Worm (Caenorhabditis elegans): ENCODE data around the gene clec-261.
"Not testable (repeated sequence)": the region's sequence is repeated elsewhere in the genome, so short reads cannot be mapped to it uniquely, and the experiment has no call there.

The clec-261 gene

ce11 chrV:20325417-20325816 is 31.1 kb upstream of the clec-261 start, which contains the start of gene Y38H6A.1:
TSS of gene Y38H6A.1 (plus strand) at chrV:20325717.
- TF ChIP-seq ztf-1 (GFP tag; conservative IDR thresholded peaks at IDR 0.05): no peak
- no peak for TF ChIP-seq nhr-25 (tag; optimal IDR thresholded peaks at IDR 0.05)
- no peak for TF ChIP-seq ztf-11 (tag; optimal IDR thresholded peaks at IDR 0.05)
- TF ChIP-seq C34F6.9 (tag; optimal IDR thresholded peaks at IDR 0.05): no peak
- TF ChIP-seq skn-1 (tag; optimal IDR thresholded peaks at IDR 0.05): no peak
- TF ChIP-seq nhr-129 (tag; optimal IDR thresholded peaks at IDR 0.05): no peak
- TF ChIP-seq nhr-237 (tag; optimal IDR thresholded peaks at IDR 0.05): no peak
- no peak for TF ChIP-seq snpc-4 (tag; optimal IDR thresholded peaks at IDR 0.05)
- no peak for TF ChIP-seq crh-2 (tag; optimal IDR thresholded peaks at IDR 0.05)
- no peak for TF ChIP-seq ceh-16 (tag; optimal IDR thresholded peaks at IDR 0.05)
- no peak for TF ChIP-seq F13H6.1 (tag; optimal IDR thresholded peaks at IDR 0.05)
- TF ChIP-seq dmd-4 (tag; optimal IDR thresholded peaks at IDR 0.05): no peak

DNA sequence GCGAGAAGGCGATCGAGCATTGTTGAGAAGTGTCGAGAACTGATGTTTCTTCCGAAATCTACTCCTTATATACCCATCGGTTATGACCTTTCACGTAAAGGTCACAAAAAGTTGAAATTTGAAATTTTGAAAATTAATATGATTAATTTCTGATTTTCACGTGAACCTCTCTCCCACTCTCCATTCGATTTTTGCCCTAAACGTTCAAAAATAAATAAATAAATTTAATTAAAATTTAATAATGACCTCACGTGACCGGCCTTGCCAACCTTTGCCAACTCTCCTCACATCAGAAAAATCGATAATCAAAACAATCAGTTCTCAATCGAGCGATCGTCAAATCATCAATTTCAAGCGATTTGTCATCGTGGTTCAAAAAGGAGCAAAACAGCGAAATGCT is 23.2 kb upstream of the clec-261 start, which contains the start of gene Y113G7C.1:
Y113G7C.1 (plus strand) TSS at position 301 of the 400 bp plus-strand sequence.
- TF ChIP-seq nhr-21 (tag; optimal IDR thresholded peaks at IDR 0.05) (no peak), unc-62 (GFP tag; optimal IDR thresholded peaks at IDR 0.05) (no peak), peb-1 (tag; optimal IDR thresholded peaks at IDR 0.05) (no peak), nhr-6 (tag; optimal IDR thresholded peaks at IDR 0.05) (no peak), alr-1 (tag; optimal IDR thresholded peaks at IDR 0.05) (no peak), crh-2 (tag; optimal IDR thresholded peaks at IDR 0.05) (no peak), sma-9 (GFP tag; optimal IDR thresholded peaks at IDR 0.05) (no peak), sma-9 (tag; optimal IDR thresholded peaks at IDR 0.05) (no peak), zag-1 (tag; optimal IDR thresholded peaks at IDR 0.05) (no peak), lsy-2 (tag; optimal IDR thresholded peaks at IDR 0.05) (no peak), R02D3.7 (tag; optimal IDR thresholded peaks at IDR 0.05) (no peak), nhr-77 (tag; optimal IDR thresholded peaks at IDR 0.05) (no peak), ztf-4 (tag; optimal IDR thresholded peaks at IDR 0.05) (no peak), unc-39 (tag; optimal IDR thresholded peaks at IDR 0.05) (no peak), ama-1 (optimal IDR thresholded peaks at IDR 0.05) (no peak)

DNA sequence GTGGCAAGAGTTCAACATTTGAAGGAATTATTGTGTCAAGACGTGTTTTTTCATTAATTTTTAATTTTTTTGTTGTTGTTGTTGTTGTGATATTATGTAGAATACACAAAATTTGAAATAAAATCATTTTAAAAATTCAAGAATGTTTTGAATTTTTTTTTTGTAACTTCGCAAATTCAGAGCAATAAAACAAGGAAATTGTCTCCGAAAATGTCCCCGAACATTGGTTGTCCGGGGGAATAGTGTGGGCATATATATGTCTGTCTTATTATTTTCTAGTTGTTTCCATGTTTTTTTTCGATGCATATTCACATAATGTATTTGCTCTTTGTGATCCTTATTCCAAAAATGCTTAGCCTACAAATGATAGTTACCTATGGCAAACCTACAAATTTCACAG is 17.2 kb upstream of the clec-261 start, which contains the start of gene clec-262:
clec-262 (plus strand) TSS at position 301 of the 400 bp plus-strand sequence.
- TF ChIP-seq ztf-1 (GFP tag; conservative IDR thresholded peaks at IDR 0.05): no peak

DNA sequence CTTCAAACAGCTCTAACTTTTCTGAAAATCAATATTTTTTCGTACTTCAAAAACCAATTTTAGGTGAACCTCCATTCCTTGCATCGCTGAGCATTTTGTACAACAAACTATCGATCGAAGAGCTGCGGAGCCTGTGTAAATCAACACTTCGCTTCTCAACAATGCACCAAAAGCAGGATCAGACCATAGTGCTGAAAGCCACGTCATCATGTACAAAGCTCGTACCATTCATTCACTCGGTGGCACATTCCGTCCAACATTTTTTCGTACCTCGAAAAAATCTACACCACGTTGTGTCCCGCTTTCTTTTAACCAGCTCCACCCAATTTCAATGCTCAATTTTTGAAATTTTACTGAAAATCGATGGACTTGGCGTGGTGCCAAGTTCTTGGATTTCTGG is 16.3 kb upstream of the clec-261 start, which contains the start of gene ZC15.10:
ZC15.10 (plus strand) TSS at position 162 of the 400 bp plus-strand sequence.
- no peak for TF ChIP-seq mbf-1 (tag; optimal IDR thresholded peaks at IDR 0.05)
- TF ChIP-seq unc-62 (GFP tag; optimal IDR thresholded peaks at IDR 0.05): no peak

DNA sequence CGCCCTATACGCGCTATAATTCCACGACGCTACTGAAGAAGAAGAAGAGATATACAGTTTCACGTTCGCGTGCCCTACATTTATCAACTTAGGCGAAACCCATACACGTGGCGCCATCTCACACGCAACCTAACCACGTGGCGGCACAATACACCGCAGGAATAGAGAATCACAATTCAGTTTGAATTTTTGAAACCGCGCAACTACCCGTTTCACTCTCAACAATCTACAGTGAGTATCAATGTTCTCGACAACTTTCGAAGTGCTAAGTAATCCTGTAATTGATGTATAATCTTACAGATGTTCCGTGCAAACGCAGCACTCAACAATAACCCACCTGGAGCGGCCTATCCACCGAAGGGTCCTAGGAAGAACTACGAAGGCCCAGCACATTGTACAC is 11.5 kb upstream of the clec-261 start, which contains the start of gene ZC15.1:
ZC15.1 (plus strand) TSS at position 301 of the 400 bp plus-strand sequence.
- no peak for TF ChIP-seq mab-5 (tag; optimal IDR thresholded peaks at IDR 0.05)
- TF ChIP-seq nhr-11 (tag; optimal IDR thresholded peaks at IDR 0.05): no peak
- no peak for TF ChIP-seq C34F6.9 (tag; optimal IDR thresholded peaks at IDR 0.05)
- TF ChIP-seq lsy-2 (tag; optimal IDR thresholded peaks at IDR 0.05): no peak
- TF ChIP-seq aly-2 (tag; optimal IDR thresholded peaks at IDR 0.05): no peak
- TF ChIP-seq mdl-1 (tag; optimal IDR thresholded peaks at IDR 0.05): no peak
- TF ChIP-seq crh-2 (tag; optimal IDR thresholded peaks at IDR 0.05): no peak

DNA sequence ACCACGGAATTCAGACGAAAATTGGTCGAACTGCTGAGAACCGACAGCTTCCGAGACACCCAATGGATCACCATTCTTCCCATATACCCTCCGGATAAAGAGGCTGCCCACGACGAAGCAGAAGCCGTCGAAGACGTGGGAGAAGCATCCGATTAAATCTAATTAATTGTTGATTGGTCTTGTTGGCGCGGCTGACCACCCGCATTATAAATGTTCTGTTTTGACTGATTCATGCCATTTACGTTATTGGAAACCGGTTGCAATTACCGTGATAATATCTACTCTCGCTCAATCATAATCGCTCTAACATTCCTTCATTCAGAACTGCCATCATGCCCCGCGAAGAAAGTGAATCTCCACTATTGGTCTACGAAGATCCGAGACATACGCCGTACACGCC is 9.0 kb upstream of the clec-261 start, which contains the start of gene ZC15.3:
ZC15.3 (plus strand) TSS at position 301 of the 400 bp plus-strand sequence.
- TF ChIP-seq mdl-1, ceh-82, lin-11 (tag; optimal IDR thresholded peaks at IDR 0.05): not testable (repeated sequence)

- no peak for TF ChIP-seq lin-13 (GFP tag; optimal IDR thresholded peaks at IDR 0.05)
- no peak for TF ChIP-seq nhr-10 (tag; optimal IDR thresholded peaks at IDR 0.05)
- TF ChIP-seq skn-1 (tag; optimal IDR thresholded peaks at IDR 0.05): no peak
- no peak for TF ChIP-seq nhr-129 (tag; optimal IDR thresholded peaks at IDR 0.05)
- no peak for TF ChIP-seq crh-2 (tag; optimal IDR thresholded peaks at IDR 0.05)
- no peak for TF ChIP-seq aly-2 (tag; optimal IDR thresholded peaks at IDR 0.05)
- TF ChIP-seq unc-62 (GFP tag; optimal IDR thresholded peaks at IDR 0.05): no peak
- TF ChIP-seq ztf-4 (tag; optimal IDR thresholded peaks at IDR 0.05): no peak
- TF ChIP-seq alr-1 (tag; optimal IDR thresholded peaks at IDR 0.05): no peak
- TF ChIP-seq mdl-1 (tag; optimal IDR thresholded peaks at IDR 0.05): no peak
- TF ChIP-seq C34F6.9 (tag; optimal IDR thresholded peaks at IDR 0.05): no peak
- TF ChIP-seq ceh-16 (tag; optimal IDR thresholded peaks at IDR 0.05): no peak
Observed at ce11 chrV:20297650-20298049, 3.4 kb upstream of the clec-261 start, which contains the start of gene ZC15.5. TSS of gene ZC15.5 (plus strand) at chrV:20297950.

Data from whole organism, L2 larva.